Fruit fly (Drosophila melanogaster) whole organism, embryonic: ENCODE data around the gene Adgf-D.

Source experiments
- BEAF-32 ChIP-seq: fragments of 200-800 bp; sonication (Bioruptor generic); optimal IDR thresholded peaks from 3 replicates; lab custom pipeline; 2017; ENCODE audit warnings: missing biosample characterization, missing genetic modification characterization, mild to moderate bottlenecking, moderate library complexity, missing genetic modification reagents
- CG10147 ChIP-seq: fragments of 200-800 bp; sonication (Bioruptor generic); optimal IDR thresholded peaks from 2 replicates; lab custom pipeline; 2019; ENCODE audit warnings: missing biosample characterization, mild to moderate bottlenecking, missing genetic modification characterization, moderate library complexity
- CG10274 ChIP-seq: fragments of 200-800 bp; sonication (Bioruptor generic); optimal IDR thresholded peaks from 3 replicates; lab custom pipeline; 2017; ENCODE audit warnings: missing biosample characterization, mild to moderate bottlenecking, missing genetic modification characterization
- CG11093 ChIP-seq: fragments of 200-800 bp; sonication (Bioruptor generic); IDR thresholded peaks from 3 replicates; pipeline ENCODE4 v1.3.6; 2022; ENCODE audit warnings: missing biosample characterization, missing genetic modification characterization
- CG11504 ChIP-seq: fragments of 200-800 bp; sonication (Bioruptor generic); optimal IDR thresholded peaks from 3 replicates; lab custom pipeline; 2019; ENCODE audit warnings: missing biosample characterization, mild to moderate bottlenecking, missing genetic modification characterization, moderate library complexity
- CG12942 ChIP-seq: fragments of 200-800 bp; sonication (Bioruptor generic); optimal IDR thresholded peaks from 3 replicates; lab custom pipeline; 2016; ENCODE audit warnings: missing biosample characterization, missing genetic modification characterization
- CG13775 ChIP-seq: fragments of 200-800 bp; sonication (Bioruptor generic); optimal IDR thresholded peaks from 3 replicates; lab custom pipeline; 2017; ENCODE audit warnings: missing biosample characterization, mild to moderate bottlenecking, missing genetic modification characterization
- CG16779 ChIP-seq: fragments of 200-800 bp; sonication (Bioruptor generic); IDR thresholded peaks from 2 replicates; pipeline ENCODE4 v1.3.6; 2022; ENCODE audit warnings: missing biosample characterization, missing genetic modification characterization
- CG17829 ChIP-seq: fragments of 200-800 bp; optimal IDR thresholded peaks from 2 replicates; lab custom pipeline; 2019; ENCODE audit warnings: missing biosample characterization, mild to moderate bottlenecking, missing genetic modification characterization, moderate library complexity
- CG17912 ChIP-seq: fragments of 200-800 bp; sonication (Bioruptor generic); optimal IDR thresholded peaks from 2 replicates; lab custom pipeline; 2018; ENCODE audit warnings: missing biosample characterization, mild to moderate bottlenecking, missing genetic modification characterization
- CG2712 ChIP-seq: fragments of 200-800 bp; optimal IDR thresholded peaks from 3 replicates; lab custom pipeline; 2019; ENCODE audit warnings: missing biosample characterization, mild to moderate bottlenecking, missing genetic modification characterization, moderate library complexity
- CG32772 ChIP-seq: fragments of 200-800 bp; sonication (Bioruptor generic); IDR thresholded peaks from 2 replicates; pipeline ENCODE4 v1.3.6; 2022; ENCODE audit warnings: missing biosample characterization, missing genetic modification characterization
- CG7928 ChIP-seq: fragments of 200-800 bp; sonication (Bioruptor generic); optimal IDR thresholded peaks from 2 replicates; lab custom pipeline; 2017; ENCODE audit warnings: missing biosample characterization, mild to moderate bottlenecking, missing genetic modification characterization
- CG8281 ChIP-seq: fragments of 200-800 bp; sonication (Bioruptor generic); optimal IDR thresholded peaks from 2 replicates; lab custom pipeline; 2018; ENCODE audit warnings: missing biosample characterization, mild to moderate bottlenecking, missing genetic modification characterization, moderate library complexity
- CG8765 ChIP-seq: fragments of 200-800 bp; sonication (Bioruptor generic); IDR thresholded peaks from 2 replicates; pipeline ENCODE4 v1.3.6; 2022; ENCODE audit warnings: missing biosample characterization, missing genetic modification characterization
- Dad ChIP-seq: fragments of 200-800 bp; sonication (Bioruptor generic); optimal IDR thresholded peaks from 3 replicates; lab custom pipeline; 2016; ENCODE audit warnings: missing biosample characterization, missing genetic modification characterization
- Deaf1 ChIP-seq: fragments of 200-800 bp; optimal IDR thresholded peaks from 3 replicates; lab custom pipeline; 2019; ENCODE audit warnings: missing biosample characterization, mild to moderate bottlenecking, missing genetic modification characterization, moderate library complexity
- Dip2 ChIP-seq: fragments of 200-800 bp; sonication (Bioruptor generic); IDR thresholded peaks from 2 replicates; pipeline ENCODE4 v1.3.6; 2022; ENCODE audit warnings: missing biosample characterization, missing genetic modification characterization
- Dp ChIP-seq: fragments of 200-800 bp; sonication (Bioruptor generic); optimal IDR thresholded peaks from 2 replicates; lab custom pipeline; 2018; ENCODE audit warnings: missing biosample characterization, mild to moderate bottlenecking, missing genetic modification characterization, moderate library complexity
- Elba2 ChIP-seq: fragments of 200-800 bp; sonication (Bioruptor generic); optimal IDR thresholded peaks from 3 replicates; lab custom pipeline; 2016; ENCODE audit warnings: missing biosample characterization, missing genetic modification characterization
- Fer2 ChIP-seq: fragments of 200-800 bp; sonication (Bioruptor generic); optimal IDR thresholded peaks from 2 replicates; lab custom pipeline; 2018; ENCODE audit warnings: missing biosample characterization, mild to moderate bottlenecking, missing genetic modification characterization, moderate library complexity
- H2.0 ChIP-seq: fragments of 200-800 bp; sonication (Bioruptor generic); IDR thresholded peaks from 2 replicates; pipeline ENCODE4 v1.3.6; 2022; ENCODE audit warnings: missing biosample characterization, missing genetic modification characterization
- HLH54F ChIP-seq: fragments of 200-800 bp; sonication (Bioruptor generic); optimal IDR thresholded peaks from 3 replicates; lab custom pipeline; 2016; ENCODE audit warnings: missing biosample characterization, missing genetic modification characterization
- Hr78 ChIP-seq, 2 experiments: fragments of 200-800 bp in 1 of 2; fragments of >200 bp in 1 of 2; sonication (Bioruptor generic) in 1 of 2; optimal IDR thresholded peaks; 2 replicates each; lab custom pipeline; 2017 to 2019; ENCODE audit warnings: missing biosample characterization in 2 of 2, missing genetic modification characterization in 2 of 2, mild to moderate bottlenecking in 1 of 2, moderate library complexity in 1 of 2
- Kr ChIP-seq: fragments of 200-800 bp; sonication (Bioruptor generic); optimal IDR thresholded peaks from 2 replicates; lab custom pipeline; 2017; ENCODE audit warnings: missing biosample characterization, mild to moderate bottlenecking, missing genetic modification characterization
- MTF-1 ChIP-seq: fragments of 200-800 bp; sonication (Bioruptor generic); optimal IDR thresholded peaks from 2 replicates; lab custom pipeline; 2018; ENCODE audit warnings: missing biosample characterization, mild to moderate bottlenecking, missing genetic modification characterization, borderline replicate concordance
- Mad ChIP-seq: fragments of 200-800 bp; sonication (Bioruptor generic); optimal IDR thresholded peaks from 2 replicates; lab custom pipeline; 2016; ENCODE audit warnings: missing biosample characterization, missing genetic modification characterization
- Optix ChIP-seq: fragments of 200-800 bp; sonication (Bioruptor generic); IDR thresholded peaks from 3 replicates; pipeline ENCODE4 v1.3.6; 2022; ENCODE audit warnings: missing biosample characterization, missing genetic modification characterization
- Ptx1 ChIP-seq: fragments of 200-800 bp; sonication (Bioruptor generic); IDR thresholded peaks from 2 replicates; pipeline ENCODE4 v1.3.6; 2022; ENCODE audit warnings: missing biosample characterization, missing genetic modification characterization
- Ssrp ChIP-seq: fragments of 200-800 bp; sonication (Bioruptor generic); optimal IDR thresholded peaks from 2 replicates; lab custom pipeline; 2018; ENCODE audit warnings: missing biosample characterization, mild to moderate bottlenecking, missing genetic modification characterization, moderate library complexity
- abd-A ChIP-seq: fragments of 200-800 bp; sonication (Bioruptor generic); optimal IDR thresholded peaks from 3 replicates; lab custom pipeline; 2019; ENCODE audit warnings: missing biosample characterization, mild to moderate bottlenecking, missing genetic modification characterization, moderate library complexity
- bsh ChIP-seq, 2 experiments: fragments of 200-800 bp; sonication (Bioruptor generic); optimal IDR thresholded peaks; 2 replicates each; lab custom pipeline; 2017 to 2018; ENCODE audit warnings: mild to moderate bottlenecking in 2 of 2, missing biosample characterization in 2 of 2, missing genetic modification characterization in 2 of 2, moderate library complexity in 1 of 2
- ems ChIP-seq: fragments of 200-800 bp; sonication (Bioruptor generic); optimal IDR thresholded peaks from 3 replicates; lab custom pipeline; 2016; ENCODE audit warnings: missing biosample characterization, missing genetic modification characterization
- eyg ChIP-seq: fragments of 200-800 bp; sonication (Bioruptor generic); optimal IDR thresholded peaks from 3 replicates; lab custom pipeline; 2016; ENCODE audit warnings: missing biosample characterization, missing genetic modification characterization
- grau ChIP-seq: fragments of 200-800 bp; optimal IDR thresholded peaks from 3 replicates; lab custom pipeline; 2019; ENCODE audit warnings: missing biosample characterization, mild to moderate bottlenecking, missing genetic modification characterization, moderate library complexity
- gt ChIP-seq: fragments of 200-800 bp; sonication (Bioruptor generic); IDR thresholded peaks from 2 replicates; pipeline ENCODE4 v1.3.6; 2022; ENCODE audit warnings: missing biosample characterization, missing genetic modification characterization
- jigr1 ChIP-seq: fragments of 200-800 bp; sonication (Bioruptor generic); IDR thresholded peaks from 3 replicates; pipeline ENCODE4 v1.3.6; 2022; ENCODE audit warnings: missing biosample characterization, missing genetic modification characterization
- knrl ChIP-seq: fragments of 200-800 bp; sonication (Bioruptor generic); IDR thresholded peaks from 3 replicates; pipeline ENCODE4 v1.3.6; 2022; ENCODE audit warnings: missing biosample characterization, missing genetic modification characterization; ENCODE audit not compliant: partially characterized antibody
- luna ChIP-seq: fragments of 200-800 bp; sonication (Bioruptor generic); optimal IDR thresholded peaks from 2 replicates; lab custom pipeline; 2016; ENCODE audit warnings: missing biosample characterization, missing genetic modification characterization
- mirr ChIP-seq: fragments of 200-800 bp; sonication (Bioruptor generic); optimal IDR thresholded peaks from 3 replicates; lab custom pipeline; 2018; ENCODE audit warnings: missing biosample characterization, mild to moderate bottlenecking, missing genetic modification characterization
- p53 ChIP-seq: fragments of 200-800 bp; sonication (Bioruptor generic); optimal IDR thresholded peaks from 2 replicates; lab custom pipeline; 2016; ENCODE audit warnings: missing biosample characterization, missing genetic modification characterization
- prd ChIP-seq, 3 experiments: fragments of >200 bp in 2 of 3; fragments of 200-800 bp in 1 of 3; sonication (Bioruptor generic) in 1 of 3; optimal IDR thresholded peaks in 2 of 3; IDR thresholded peaks in 1 of 3; 2 replicates in 2 of 3; 3 replicates in 1 of 3; pipeline versions ENCODE4 v1.3.6 to Lab custom; 2017 to 2022; ENCODE audit warnings: missing biosample characterization in 1 of 3, missing genetic modification characterization in 1 of 3
- sqz ChIP-seq: fragments of 200-800 bp; sonication (Bioruptor generic); optimal IDR thresholded peaks from 3 replicates; lab custom pipeline; 2018; ENCODE audit warnings: missing biosample characterization, mild to moderate bottlenecking, missing genetic modification characterization
- sr ChIP-seq: fragments of 200-800 bp; sonication (Bioruptor generic); IDR thresholded peaks from 3 replicates; pipeline ENCODE4 v1.3.6; 2022; ENCODE audit warnings: missing biosample characterization, missing genetic modification characterization
- stwl ChIP-seq: fragments of 200-800 bp; sonication (Bioruptor generic); optimal IDR thresholded peaks from 3 replicates; lab custom pipeline; 2018; ENCODE audit warnings: missing biosample characterization, mild to moderate bottlenecking, missing genetic modification characterization, moderate library complexity
- tap ChIP-seq: fragments of 200-800 bp; optimal IDR thresholded peaks from 3 replicates; lab custom pipeline; 2019; ENCODE audit warnings: missing biosample characterization, mild to moderate bottlenecking, missing genetic modification characterization, moderate library complexity
- toy ChIP-seq: fragments of 200-800 bp; sonication (Bioruptor generic); IDR thresholded peaks from 2 replicates; pipeline ENCODE4 v1.3.6; 2022; ENCODE audit warnings: missing biosample characterization, missing genetic modification characterization
- vfl ChIP-seq: fragments of 200-800 bp; sonication (Bioruptor generic); optimal IDR thresholded peaks from 2 replicates; lab custom pipeline; 2016; ENCODE audit warnings: missing biosample characterization, missing genetic modification characterization

Adgf-D gene

DNA sequence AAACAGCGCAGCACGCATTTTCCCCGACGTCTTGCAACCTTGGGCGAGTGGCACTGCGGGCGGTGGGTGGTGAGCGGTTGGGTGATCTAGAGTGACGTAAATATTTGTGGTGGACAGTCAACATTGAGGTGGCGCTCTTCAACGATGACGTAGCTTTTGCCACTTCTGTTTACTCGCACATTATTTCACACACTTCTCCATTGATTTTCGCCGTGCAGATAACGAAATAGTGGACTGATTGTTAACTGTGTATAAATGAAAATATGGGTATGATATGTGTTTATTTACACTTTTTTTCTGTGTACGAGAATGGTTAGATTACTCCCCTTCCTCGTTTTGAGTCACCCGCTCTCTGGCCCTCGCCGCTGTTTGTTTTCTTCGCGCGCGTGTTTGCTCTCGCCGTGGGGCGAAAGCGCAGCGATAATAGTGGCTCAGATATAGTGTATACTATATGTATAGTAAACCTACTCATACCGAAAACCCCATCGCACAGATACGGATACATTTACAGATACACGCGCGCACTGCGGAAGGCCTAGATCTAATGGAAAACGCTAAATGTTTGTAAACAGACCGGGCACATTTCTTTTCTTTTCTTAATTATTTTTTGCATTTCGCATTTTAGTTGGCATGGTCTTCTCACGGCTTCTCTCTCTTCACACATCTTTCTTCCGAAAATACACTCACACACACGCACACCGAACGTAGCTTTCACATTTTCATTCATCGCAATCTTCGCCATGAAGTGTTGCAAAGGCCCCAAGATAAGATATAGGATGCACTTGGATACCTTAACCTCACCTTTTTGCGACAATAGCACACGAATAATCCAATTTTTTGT lies 18.6 kb downstream of the Adgf-D start, which contains the start of gene omd (continued):
- TF ChIP-seq CG2712 (tag; lab: Kevin White, UChicago) (no peak), CG17829 (tag; lab: Kevin White, UChicago) (peak; percentile 36), CG32772 (GFP tag; lab: Robert Waterston, UW) (peak; percentile 21; the same call in 1 of the 2 replicates), H2.0 (GFP tag; lab: Robert Waterston, UW) (0 out of 2 replicates have a peak, but pooled peaks have one; percentile 28), sr (no peak; the same call in 2 of the 3 replicates), p53 (peak; percentile 39), Ptx1 (GFP tag; lab: Robert Waterston, UW) (peak; percentile 45; the same call in 1 of the 2 replicates), luna (GFP tag; lab: Kevin White, UChicago) (no peak), Dad (GFP tag; lab: Kevin White, UChicago) (peak; percentile 22), CG11504 (tag; lab: Kevin White, UChicago) (no peak), CG11093 (GFP tag; lab: Robert Waterston, UW) (no peak), BEAF-32 (GFP tag; lab: Kevin White, UChicago) (no peak), Ssrp (tag; lab: Kevin White, UChicago) (no peak), Dip2 (GFP tag; lab: Robert Waterston, UW) (no peak), Optix (GFP tag; lab: Robert Waterston, UW) (peak; percentile 76), CG10274 (GFP tag; lab: Kevin White, UChicago) (peak; percentile 55), CG16779 (0 out of 2 replicates have a peak, but pooled peaks have one; percentile 10), MTF-1 (GFP tag; lab: Kevin White, UChicago) (peak; percentile 75), tap (tag; lab: Kevin White, UChicago) (no peak), CG10147 (peak; percentile 44), CG8765 (GFP tag; lab: Robert Waterston, UW) (no peak), CG8281 (tag; lab: Kevin White, UChicago) (peak; percentile 16), ems (GFP tag; lab: Kevin White, UChicago) (peak; percentile 26), knrl (GFP tag; lab: Robert Waterston, UW) (no peak), gt (GFP tag; lab: Robert Waterston, UW) (no peak), Mad (peak; percentile 56), abd-A (tag; lab: Kevin White, UChicago) (no peak), CG7928 (GFP tag; lab: Kevin White, UChicago) (peak; percentile 12), eyg (GFP tag; lab: Kevin White, UChicago) (peak; percentile 69), mirr (GFP tag; lab: Kevin White, UChicago) (peak; percentile 82), Kr (GFP tag; lab: Kevin White, UChicago) (peak; percentile 72), CG17912 (GFP tag; lab: Kevin White, UChicago) (peak; percentile 56), HLH54F (peak; percentile 41), Deaf1 (no peak), toy (GFP tag; lab: Robert Waterston, UW) (no peak), sqz (GFP tag; lab: Kevin White, UChicago) (no peak), prd (optimal IDR thresholded peaks at IDR 0.05; lab: Kevin White, UChicago) (no peak), prd (GFP tag; IDR thresholded peaks at IDR 0.05; lab: Robert Waterston, UW) (peak; percentile 44; the same call in 1 of the 3 replicates), bsh (GFP tag; optimal IDR thresholded peaks at IDR 0.05; lab: Kevin White, UChicago) (peak in 1 of 2 experiments; percentile 59), Fer2 (no peak), Elba2 (GFP tag; lab: Kevin White, UChicago) (no peak), Dp (peak; percentile 9), CG12942 (peak; percentile 44), jigr1 (GFP tag; lab: Robert Waterston, UW) (no peak), grau (no peak), Hr78 (GFP tag; optimal IDR thresholded peaks at IDR 0.05; lab: Kevin White, UChicago) (no peak), stwl (tag; lab: Kevin White, UChicago) (no peak), vfl (peak; percentile 12), CG13775 (GFP tag; lab: Kevin White, UChicago) (peak; percentile 56)
